Fruit fly (Drosophila melanogaster) Kc167 (cell line): Measurements from ENCODE around the gene CG42458.

Experiments
- Myc ChIP-seq: fragments of >200 bp; optimal IDR thresholded peaks from 2 replicates; lab custom pipeline; 2017; ENCODE audit warnings: missing external identifiers
- Sin3A ChIP-seq: fragments of >200 bp; optimal IDR thresholded peaks from 2 replicates; lab custom pipeline; 2018; ENCODE audit warnings: missing external identifiers
- psq ChIP-seq: fragments of >200 bp; optimal IDR thresholded peaks from 2 replicates; lab custom pipeline; 2017; ENCODE audit warnings: missing external identifiers

- TF ChIP-seq Myc (no peak), Sin3A (lab: Kevin White, UChicago) (no peak), psq (lab: Kevin White, UChicago) (no peak)
Measured at dm6 chr3L:7470202-7470601, 46.6 kb downstream of the CG42458 start, which contains the start of gene CG8543.
